Worm (Caenorhabditis elegans): ENCODE results near the gene ins-8.
"Not testable (repeated sequence)": the region's sequence is repeated elsewhere in the genome, so short reads cannot be mapped to it uniquely, and the experiment has no call there.

ins-8 gene

ce11 chrIV:9692874-9693273 is 12.1 kb upstream of the ins-8 start, which contains the start of gene twk-9:
Gene twk-9, plus strand, starts transcription at chrIV:9693174.
- TF ChIP-seq nhr-77 (tag; optimal IDR thresholded peaks at IDR 0.05) (no peak), dmd-8 (GFP tag; IDR thresholded peaks at IDR 0.05) (no peak), ceh-32 (tag; optimal IDR thresholded peaks at IDR 0.05; ENCODE audit: poor library complexity) (no peak)

DNA sequence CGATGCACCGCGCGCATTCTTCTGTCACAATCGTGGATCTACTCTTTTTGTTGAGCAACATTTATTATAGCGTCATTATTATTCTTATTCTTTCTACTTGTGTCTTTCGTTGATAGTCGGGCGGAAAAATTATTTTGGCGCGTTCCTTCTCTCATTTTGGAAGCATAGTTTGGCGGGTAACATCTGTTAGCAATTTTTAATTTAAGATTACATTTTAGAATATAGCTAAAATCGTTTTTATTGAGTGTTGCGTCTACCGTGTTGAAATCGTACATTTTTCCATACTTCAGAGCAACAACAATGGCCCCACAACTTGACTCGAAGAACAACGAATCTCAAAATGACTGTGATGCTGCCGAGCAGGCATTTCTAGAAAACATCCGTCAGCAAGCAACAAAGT is 9.9 kb upstream of the ins-8 start, which contains the start of gene sdz-36:
sdz-36 (plus strand) TSS at position 301 of the 400 bp plus-strand sequence.
- TF ChIP-seq dve-1 (tag; optimal IDR thresholded peaks at IDR 0.05; ENCODE audit: insufficient read depth): no peak

DNA sequence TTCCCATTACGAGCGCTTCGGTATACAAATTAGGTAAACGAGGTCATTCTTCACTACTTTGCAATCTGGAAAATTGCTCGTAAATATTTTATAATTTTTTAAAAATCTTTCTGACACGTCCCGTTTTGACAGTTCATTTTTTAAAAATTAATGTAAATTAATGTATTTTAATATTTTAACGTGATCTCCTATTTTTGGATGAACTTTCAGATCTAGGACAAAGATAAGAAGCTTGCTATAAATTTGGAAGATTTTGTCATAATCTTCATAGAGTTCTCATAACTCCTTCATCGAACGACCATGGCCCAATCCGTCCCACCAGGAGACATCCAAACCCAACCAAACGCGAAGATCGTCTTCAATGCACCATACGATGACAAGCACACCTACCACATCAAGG is 8.0 kb upstream of the ins-8 start, which contains the start of gene msp-76:
msp-76 (plus strand) TSS at position 301 of the 400 bp plus-strand sequence.
- not testable (repeated sequence) for TF ChIP-seq cey-2 (tag; optimal IDR thresholded peaks at IDR 0.05; ENCODE audit: borderline replicate concordance, insufficient read depth); daf-19 (GFP tag; conservative IDR thresholded peaks at IDR 0.05); spr-1 (tag; optimal IDR thresholded peaks at IDR 0.05)

DNA sequence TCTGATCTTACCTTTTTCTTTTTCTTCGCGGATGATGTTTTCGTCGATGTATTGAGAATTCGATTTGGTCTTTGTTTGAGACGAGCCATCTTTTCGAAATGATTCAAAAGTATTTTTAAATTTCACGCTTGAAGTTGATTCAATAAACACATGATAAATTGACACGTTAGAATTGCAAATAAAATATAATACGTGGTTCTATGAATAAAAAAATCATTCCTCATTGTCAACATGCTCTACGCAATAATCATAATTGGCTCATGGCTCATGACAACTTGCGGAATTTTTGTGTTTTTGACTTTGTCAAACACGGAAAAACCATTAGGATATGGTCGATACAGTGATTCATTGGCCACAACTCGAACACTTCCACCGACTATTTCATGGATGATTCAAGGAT is 2.7 kb upstream of the ins-8 start, which contains the start of the genes htas-1 and ZK1251.3:
htas-1 (minus strand) TSS at position 101 of the 400 bp plus-strand sequence.
ZK1251.3 (plus strand) TSS at position 226 of the 400 bp plus-strand sequence.
- TF ChIP-seq nhr-77 (tag; optimal IDR thresholded peaks at IDR 0.05) (no peak), ceh-62 (tag; optimal IDR thresholded peaks at IDR 0.05) (no peak)

DNA sequence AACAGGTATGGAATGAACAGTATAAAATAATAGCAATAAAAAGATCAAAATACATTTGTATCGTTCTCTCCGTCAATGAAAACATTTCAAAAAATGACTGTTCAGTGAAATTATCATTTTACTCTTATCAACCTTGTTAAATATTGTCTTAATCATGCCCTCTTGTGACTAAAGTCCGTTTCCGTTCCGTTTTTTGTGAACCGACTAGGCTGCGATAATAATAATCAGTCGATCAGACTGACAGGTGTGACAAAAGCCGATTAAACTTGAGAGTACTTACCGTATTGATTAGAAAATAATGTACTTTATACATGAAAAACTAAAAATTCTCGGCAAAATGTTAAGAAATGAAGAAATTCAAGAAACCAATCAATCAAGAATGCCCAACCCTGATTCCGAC is 1.8 kb upstream of the ins-8 start, which contains the start of gene ins-7:
ins-7 (minus strand) TSS at position 332 of the 400 bp plus-strand sequence.
- TF ChIP-seq gei-8 (GFP tag; optimal IDR thresholded peaks at IDR 0.05) (no peak), ZK546.5 (tag; optimal IDR thresholded peaks at IDR 0.05) (no peak), hlh-11 (tag; optimal IDR thresholded peaks at IDR 0.05) (peak; percentile 65), dve-1 (tag; optimal IDR thresholded peaks at IDR 0.05; ENCODE audit: insufficient read depth) (peak; percentile 76), nhr-48 (tag; optimal IDR thresholded peaks at IDR 0.05) (peak; percentile 30), daf-16 (GFP tag; optimal IDR thresholded peaks at IDR 0.05) (peak in 1 of 2 experiments; percentile 9), daf-16 (tag; optimal IDR thresholded peaks at IDR 0.05) (no peak), php-3 (GFP tag; IDR thresholded peaks at IDR 0.05) (no peak), unc-39 (tag; optimal IDR thresholded peaks at IDR 0.05) (no peak), ztf-7 (tag; optimal IDR thresholded peaks at IDR 0.05) (no peak), pqm-1 (tag; optimal IDR thresholded peaks at IDR 0.05) (peak; percentile 64), tra-1 (GFP tag; IDR thresholded peaks at IDR 0.05) (peak; percentile 62; the same call in 1 of the 2 replicates), zag-1 (tag; optimal IDR thresholded peaks at IDR 0.05) (no peak), jun-1 (tag; optimal IDR thresholded peaks at IDR 0.05) (no peak), Y5F2A.4 (GFP tag; optimal IDR thresholded peaks at IDR 0.05) (no peak), nhr-11 (tag; optimal IDR thresholded peaks at IDR 0.05) (no peak), egl-43 (GFP tag; IDR thresholded peaks at IDR 0.05) (no peak), snpc-4 (tag; optimal IDR thresholded peaks at IDR 0.05) (no peak), T20F7.1 (GFP tag; optimal IDR thresholded peaks at IDR 0.05) (peak; percentile 40), nhr-102 (tag; optimal IDR thresholded peaks at IDR 0.05) (no peak), egl-27 (tag; optimal IDR thresholded peaks at IDR 0.05) (no peak), nhr-28 (tag; optimal IDR thresholded peaks at IDR 0.05) (peak; percentile 72), sdz-12 (GFP tag; optimal IDR thresholded peaks at IDR 0.05) (no peak), pha-4 (GFP tag; IDR thresholded peaks at IDR 0.05) (no peak), pha-4 (tag; optimal IDR thresholded peaks at IDR 0.05) (no peak), hlh-30 (tag; optimal IDR thresholded peaks at IDR 0.05; ENCODE audit: insufficient read depth) (no peak), madf-9 (GFP tag; conservative IDR thresholded peaks at IDR 0.05) (no peak), F44E2.7 (GFP tag; IDR thresholded peaks at IDR 0.05) (no peak), lin-1 (GFP tag; IDR thresholded peaks at IDR 0.05) (peak; percentile 79; the same call in 1 of the 2 replicates), dpl-1 (GFP tag; optimal IDR thresholded peaks at IDR 0.05) (no peak), vab-7 (GFP tag; IDR thresholded peaks at IDR 0.05) (no peak), madf-5 (GFP tag; IDR thresholded peaks at IDR 0.05) (no peak), dmd-8 (GFP tag; IDR thresholded peaks at IDR 0.05) (no peak), lsy-2 (tag; optimal IDR thresholded peaks at IDR 0.05) (no peak), T26A8.4 (GFP tag; IDR thresholded peaks at IDR 0.05) (no peak), dmd-6 (GFP tag; IDR thresholded peaks at IDR 0.05) (peak; percentile 93), nhr-41 (GFP tag; IDR thresholded peaks at IDR 0.05) (no peak)
